Fruit fly (Drosophila melanogaster): ENCODE data around the gene REG.
"Not testable (repeated sequence)": the region's sequence is repeated elsewhere in the genome, so short reads cannot be mapped to it uniquely, and the experiment has no call there.

REG gene

DNA sequence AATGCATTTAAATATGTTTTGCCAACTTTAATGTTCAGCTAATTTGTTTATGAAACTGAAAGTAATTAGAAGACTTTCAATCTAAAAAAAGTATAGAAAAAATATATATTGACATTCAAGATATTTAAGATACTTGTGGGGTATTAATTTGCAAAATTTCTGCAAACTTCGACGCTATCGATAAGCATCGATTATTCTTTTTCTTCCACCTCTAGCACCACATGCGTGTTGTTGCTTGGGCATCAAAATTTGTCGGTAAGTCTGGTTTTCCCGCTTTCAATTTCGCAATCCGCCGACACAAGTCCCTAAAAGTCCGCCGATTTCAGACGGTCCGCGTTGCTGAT is at the start of gene REG:
REG (plus strand) TSS at position 188 of the 344 bp plus-strand sequence.
- TF ChIP-seq noc (tag; optimal IDR thresholded peaks at IDR 0.05), result no peak

DNA sequence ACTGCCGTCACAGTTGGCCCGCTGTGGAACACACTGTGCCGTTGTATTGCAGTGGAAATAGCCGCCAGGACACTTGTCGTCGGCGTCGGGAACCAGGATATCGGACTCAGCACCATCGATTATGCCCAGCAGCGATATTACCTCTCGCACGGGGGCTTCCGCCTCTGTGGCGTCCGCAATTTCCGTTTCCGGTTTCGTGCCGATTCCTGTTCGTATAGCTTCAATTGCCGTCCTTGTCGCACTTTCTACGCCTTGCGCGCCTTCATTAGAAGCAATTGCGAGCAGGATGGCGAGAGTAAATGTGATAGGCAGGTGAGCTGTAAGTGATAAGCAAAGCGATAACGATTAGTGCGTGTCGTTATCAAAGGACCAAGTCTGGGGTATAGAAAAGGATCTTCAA is 39.3 kb upstream of the REG start:
- TF ChIP-seq noc (tag; optimal IDR thresholded peaks at IDR 0.05), result no peak

- TF ChIP-seq noc (tag; optimal IDR thresholded peaks at IDR 0.05), result not testable (repeated sequence)
These were observed 34.4 kb upstream of the REG start, which contains the start of gene CG32640 for dm6 chrX:13177720-13178119. Gene CG32640 (plus strand): TSS chrX:13178005.

dm6 chrX:13184178-13184577 is 27.9 kb upstream of the REG start, which contains the start of gene CG32641:
Gene CG32641 (plus strand): TSS chrX:13184478.
- TF ChIP-seq noc (tag; optimal IDR thresholded peaks at IDR 0.05), result not testable (repeated sequence)

dm6 chrX:13189032-13189431 is 23.1 kb upstream of the REG start, which contains the start of gene Lgr4:
Gene Lgr4 (minus strand): TSS chrX:13189164.
- TF ChIP-seq noc (tag; optimal IDR thresholded peaks at IDR 0.05), result no peak

DNA sequence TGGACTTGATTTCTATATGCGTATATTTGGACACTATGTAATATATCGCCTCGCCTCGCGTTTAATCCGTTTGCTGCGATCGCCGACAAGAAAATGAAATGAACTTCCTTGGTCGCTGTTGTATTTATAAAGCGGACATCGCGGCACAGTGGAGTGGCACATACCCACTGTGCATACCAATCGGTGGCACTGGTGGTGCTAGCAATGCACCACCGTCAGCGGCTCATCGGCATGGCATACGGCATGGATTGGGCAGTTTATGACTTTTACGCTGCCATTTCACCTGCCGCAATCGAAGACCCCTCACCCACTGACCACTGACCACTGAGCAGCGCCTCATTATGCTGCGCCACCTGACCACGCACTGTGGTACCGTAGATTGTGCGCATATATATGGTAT is 20.3 kb upstream of the REG start, which contains the start of gene CG12723:
CG12723 (minus strand) TSS at position 101 of the 400 bp plus-strand sequence.
- TF ChIP-seq noc (tag; optimal IDR thresholded peaks at IDR 0.05), result no peak

DNA sequence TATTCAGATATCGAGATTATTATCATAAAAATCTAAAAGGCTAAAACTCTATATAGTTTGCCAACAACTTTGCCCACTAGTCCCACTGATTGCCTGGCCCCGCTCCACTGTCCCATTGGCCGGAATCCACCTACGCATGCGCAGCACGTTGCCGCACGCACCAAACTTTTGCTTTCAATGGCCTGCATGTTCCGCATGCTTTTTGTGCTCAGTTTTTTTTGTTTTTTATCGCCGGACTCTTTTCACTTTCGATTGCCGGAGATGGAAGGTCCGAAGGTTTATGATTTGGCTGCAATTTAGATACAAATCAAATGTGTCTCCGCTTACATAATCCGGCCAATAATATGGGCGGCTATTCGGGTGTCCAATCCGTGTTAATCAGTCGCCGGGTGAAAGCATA is 19.9 kb upstream of the REG start:
- no peak for TF ChIP-seq noc (tag; optimal IDR thresholded peaks at IDR 0.05)

- TF ChIP-seq noc (tag; optimal IDR thresholded peaks at IDR 0.05), result no peak
These were observed 17.9 kb upstream of the REG start, which contains the start of gene Coq5 for dm6 chrX:13194249-13194648. Gene Coq5 (minus strand): TSS chrX:13194551.

- no peak for TF ChIP-seq noc (tag; optimal IDR thresholded peaks at IDR 0.05)
These were observed 10.0 kb upstream of the REG start, which contains the start of gene CG44437 for dm6 chrX:13202162-13202561. Gene CG44437 (minus strand): TSS chrX:13202262.

DNA sequence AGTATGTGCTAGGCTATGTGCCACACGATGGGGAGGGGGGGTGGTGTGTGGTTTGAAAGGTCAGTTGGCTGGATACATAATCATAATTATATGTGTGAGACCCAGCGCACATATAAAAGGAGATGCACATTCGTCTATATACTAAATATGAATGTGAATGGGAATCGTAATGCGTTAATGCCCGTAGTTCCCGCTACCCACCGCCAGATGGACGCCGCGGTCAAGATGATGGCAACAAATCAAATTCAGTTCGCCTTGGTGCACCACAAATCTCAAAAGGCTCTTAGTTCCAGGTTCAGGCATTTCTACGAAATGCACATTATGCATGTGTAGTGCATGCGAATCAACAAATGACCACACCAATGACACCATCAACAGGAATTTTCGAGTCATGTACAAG is 7.4 kb upstream of the REG start:
- TF ChIP-seq noc (tag; optimal IDR thresholded peaks at IDR 0.05), result no peak

- TF ChIP-seq noc (tag; optimal IDR thresholded peaks at IDR 0.05), result no peak
These were observed 4.0 kb upstream of the REG start for dm6 chrX:13208075-13208474.

dm6 chrX:13208554-13208953 is 3.6 kb upstream of the REG start:
- TF ChIP-seq noc (tag; optimal IDR thresholded peaks at IDR 0.05), result no peak

DNA sequence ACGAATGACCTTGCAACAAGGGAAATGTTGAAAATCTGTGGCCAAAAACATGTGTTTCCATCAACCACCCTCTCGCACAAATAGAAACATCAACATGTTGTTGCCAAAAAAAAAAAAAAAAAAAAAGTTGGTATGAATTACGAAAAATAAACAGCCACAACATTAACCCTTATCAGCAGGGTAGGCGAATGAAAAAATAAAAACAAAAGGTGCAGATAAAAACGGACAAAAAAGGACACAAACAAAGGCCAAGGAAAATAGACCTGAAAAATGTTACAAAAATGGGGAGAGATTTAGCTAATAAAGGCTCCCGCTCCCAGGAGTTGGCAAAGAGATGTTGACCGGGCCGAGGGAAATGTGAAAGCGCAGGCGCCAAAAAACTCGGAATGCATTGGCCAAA is 2.7 kb upstream of the REG start:
- no peak for TF ChIP-seq noc (tag; optimal IDR thresholded peaks at IDR 0.05)

DNA sequence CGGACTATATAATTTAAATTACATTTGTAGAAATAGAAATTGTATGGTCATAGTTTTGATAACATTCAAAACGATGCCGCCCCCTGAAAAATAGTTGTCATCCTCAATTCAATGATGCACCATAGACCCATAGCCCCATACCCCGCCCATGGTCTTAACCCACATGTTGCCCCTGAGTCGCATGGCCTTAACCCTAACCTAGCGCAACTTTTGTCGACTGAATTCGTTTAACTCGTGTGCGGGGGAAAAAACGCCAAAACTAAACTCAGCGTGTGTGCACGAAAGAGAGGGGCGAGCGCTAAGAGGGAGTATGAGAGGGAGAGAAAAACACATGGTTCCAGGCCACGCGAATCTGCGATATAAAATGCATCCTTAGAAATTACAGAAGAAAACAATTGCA is 1.7 kb upstream of the REG start:
- no peak for TF ChIP-seq noc (tag; optimal IDR thresholded peaks at IDR 0.05)

DNA sequence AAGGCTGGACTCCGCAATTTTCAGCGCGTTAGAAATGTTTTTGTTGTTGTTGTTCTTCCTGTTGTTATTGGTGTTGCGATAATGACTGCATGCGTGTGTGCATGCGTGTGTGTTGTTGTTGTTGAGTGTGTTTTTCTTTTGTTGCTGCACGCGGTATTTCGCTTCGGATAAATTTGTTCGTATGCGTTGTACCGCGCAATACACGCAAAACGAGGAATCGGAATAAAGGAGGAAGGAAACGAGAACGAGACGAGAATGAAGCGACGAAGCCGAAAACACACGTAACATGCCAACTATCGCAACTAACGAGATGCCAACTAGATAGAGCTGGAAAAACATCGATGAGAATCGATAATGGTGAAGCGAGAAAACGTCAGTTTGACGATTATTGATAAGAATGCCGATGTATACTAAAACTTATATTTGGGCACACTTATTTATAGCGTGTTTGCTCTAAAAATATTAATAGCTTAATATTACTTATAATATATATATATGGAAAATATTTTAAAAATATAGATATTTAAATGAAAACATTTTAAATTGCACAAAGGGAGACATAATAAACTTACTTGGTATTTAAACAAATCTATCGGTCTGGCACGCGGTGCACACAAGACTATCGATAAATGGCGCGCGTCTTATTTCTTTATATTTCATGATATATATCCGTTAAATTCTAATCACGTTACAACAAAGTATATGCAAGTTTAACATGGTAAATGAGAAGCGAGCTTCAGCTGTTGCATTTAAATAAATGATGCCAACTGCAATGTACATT is 578 bp upstream of the REG start, which contains the start of gene sno:
sno (minus strand) TSS at position 318 of the 781 bp plus-strand sequence.
- no peak for TF ChIP-seq noc (tag; optimal IDR thresholded peaks at IDR 0.05)

- TF ChIP-seq noc (tag; optimal IDR thresholded peaks at IDR 0.05), result no peak
These were observed 1.9 kb downstream of the REG start for dm6 chrX:13214056-13214455.

DNA sequence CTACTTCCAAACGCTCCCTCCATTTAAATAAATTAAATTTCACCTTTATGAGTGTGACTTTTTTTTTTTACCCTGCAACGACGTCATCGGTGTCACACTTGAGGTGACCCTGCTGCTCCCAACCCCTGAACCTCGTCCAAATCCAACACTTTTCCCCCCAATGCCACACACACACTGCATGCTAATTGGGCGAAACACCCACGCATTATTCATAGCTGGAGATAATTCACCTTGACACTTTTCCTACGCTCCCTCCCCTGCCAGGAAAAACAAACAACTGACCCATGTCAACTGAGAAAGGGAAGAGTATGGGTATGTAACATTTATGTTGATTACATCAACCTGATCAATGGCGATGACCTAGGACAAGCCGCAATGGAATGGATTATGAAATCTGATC is 7.2 kb downstream of the REG start:
- no peak for TF ChIP-seq noc (tag; optimal IDR thresholded peaks at IDR 0.05)
